Worm (Caenorhabditis elegans) whole organism, late embryonic: ENCODE measurements around the gene fem-3.

Experiments
- C08G9.2 ChIP-seq: sonication (generic microtip); optimal IDR thresholded peaks from 2 replicates; lab custom pipeline; 2016; ENCODE audit warnings: mild to moderate bottlenecking, missing genetic modification characterization, moderate library complexity, missing compliant biosample characterization
- F13H6.1 ChIP-seq: sonication (generic microtip); optimal IDR thresholded peaks from 2 replicates; lab custom pipeline; 2016; ENCODE audit warnings: missing genetic modification characterization, missing compliant biosample characterization
- Y22D7AL.16 ChIP-seq: sonication (generic microtip); optimal IDR thresholded peaks from 2 replicates; lab custom pipeline; 2016; ENCODE audit warnings: missing genetic modification characterization, missing compliant biosample characterization
- ceh-19 ChIP-seq: fragments of 200-800 bp; sonication (Bioruptor generic); optimal IDR thresholded peaks from 2 replicates; lab custom pipeline; 2018; ENCODE audit warnings: mild to moderate bottlenecking, missing genetic modification characterization, missing compliant biosample characterization
- ceh-2 ChIP-seq: sonication (generic microtip); optimal IDR thresholded peaks from 2 replicates; lab custom pipeline; 2016; ENCODE audit warnings: missing genotype, missing genetic modification characterization, missing compliant biosample characterization
- ceh-24 ChIP-seq: sonication (generic microtip); optimal IDR thresholded peaks from 2 replicates; lab custom pipeline; 2016; ENCODE audit warnings: mild to moderate bottlenecking, missing genetic modification characterization, missing compliant biosample characterization
- ceh-48 ChIP-seq: sonication (generic microtip); optimal IDR thresholded peaks from 2 replicates; lab custom pipeline; 2016; ENCODE audit warnings: missing genetic modification characterization, inconsistent platforms, missing compliant biosample characterization
- che-1 ChIP-seq: sonication (generic microtip); optimal IDR thresholded peaks from 2 replicates; lab custom pipeline; 2016; ENCODE audit warnings: mild to moderate bottlenecking, missing genetic modification characterization, missing compliant biosample characterization
- dmd-4 ChIP-seq: sonication (generic microtip); optimal IDR thresholded peaks from 2 replicates; lab custom pipeline; 2016; ENCODE audit warnings: borderline replicate concordance, missing genetic modification characterization, missing compliant biosample characterization
- dve-1 ChIP-seq: sonication (generic microtip); optimal IDR thresholded peaks from 2 replicates; lab custom pipeline; 2017; ENCODE audit warnings: antibody characterized with exemption, mild to moderate bottlenecking, missing genetic modification characterization, missing compliant biosample characterization
- elt-2 ChIP-seq: sonication (generic microtip); optimal IDR thresholded peaks from 2 replicates; lab custom pipeline; 2016; ENCODE audit warnings: missing genetic modification reagents, missing genetic modification characterization, missing compliant biosample characterization
- elt-4 ChIP-seq: sonication (generic microtip); optimal IDR thresholded peaks from 2 replicates; lab custom pipeline; 2016; ENCODE audit warnings: missing genetic modification characterization, missing compliant biosample characterization
- eyg-1 ChIP-seq: sonication (generic microtip); optimal IDR thresholded peaks from 2 replicates; lab custom pipeline; 2016; ENCODE audit warnings: missing genotype, missing genetic modification characterization, missing compliant biosample characterization
- fax-1 ChIP-seq: sonication (generic microtip); optimal IDR thresholded peaks from 2 replicates; lab custom pipeline; 2016; ENCODE audit warnings: missing genotype, missing genetic modification characterization, missing compliant biosample characterization
- hlh-8 ChIP-seq: sonication (generic microtip); optimal IDR thresholded peaks from 2 replicates; lab custom pipeline; 2016; ENCODE audit warnings: missing genotype, missing genetic modification characterization, missing compliant biosample characterization
- lim-6 ChIP-seq: sonication (generic microtip); optimal IDR thresholded peaks from 2 replicates; lab custom pipeline; 2016; ENCODE audit warnings: missing genetic modification characterization, missing compliant biosample characterization
- mec-3 ChIP-seq: sonication (generic microtip); optimal IDR thresholded peaks from 2 replicates; lab custom pipeline; 2016; ENCODE audit warnings: borderline replicate concordance, missing genetic modification characterization, missing compliant biosample characterization
- nhr-11 ChIP-seq: fragments of 150-350 bp; optimal IDR thresholded peaks from 2 replicates; lab custom pipeline; 2014; ENCODE audit warnings: missing biosample characterization, missing genetic modification characterization
- nhr-232 ChIP-seq: sonication (generic microtip); optimal IDR thresholded peaks from 2 replicates; lab custom pipeline; 2016; ENCODE audit warnings: missing genetic modification characterization, missing compliant biosample characterization
- npax-4 ChIP-seq: sonication (generic microtip); optimal IDR thresholded peaks from 2 replicates; lab custom pipeline; 2016; ENCODE audit warnings: missing genetic modification characterization, missing compliant biosample characterization
- odd-2 ChIP-seq: sonication (generic microtip); optimal IDR thresholded peaks from 2 replicates; lab custom pipeline; 2017; ENCODE audit warnings: antibody characterized with exemption, mild to moderate bottlenecking, missing genetic modification characterization, missing compliant biosample characterization
- pag-3 ChIP-seq: sonication (generic microtip); optimal IDR thresholded peaks from 2 replicates; lab custom pipeline; 2016; ENCODE audit warnings: missing compliant biosample characterization, missing genetic modification characterization, borderline replicate concordance
- pax-1 ChIP-seq: fragments of 150-350 bp; optimal IDR thresholded peaks from 2 replicates; lab custom pipeline; 2014; ENCODE audit warnings: missing biosample characterization, missing genetic modification characterization
- ref-2 ChIP-seq: sonication (generic microtip); optimal IDR thresholded peaks from 2 replicates; lab custom pipeline; 2016; ENCODE audit warnings: missing genetic modification characterization, missing compliant biosample characterization
- sdc-2 ChIP-seq: sonication (generic microtip); optimal IDR thresholded peaks from 2 replicates; lab custom pipeline; 2016; ENCODE audit warnings: missing genotype, missing genetic modification characterization, missing compliant biosample characterization
- sox-4 ChIP-seq: sonication (generic microtip); optimal IDR thresholded peaks from 2 replicates; lab custom pipeline; 2017; ENCODE audit warnings: mild to moderate bottlenecking, missing genetic modification characterization, inconsistent platforms, missing compliant biosample characterization
- syd-9 ChIP-seq: sonication (generic microtip); optimal IDR thresholded peaks from 2 replicates; lab custom pipeline; 2016; ENCODE audit warnings: mild to moderate bottlenecking, missing genetic modification characterization, moderate library complexity, missing compliant biosample characterization
- tbx-2 ChIP-seq: sonication (generic microtip); optimal IDR thresholded peaks from 2 replicates; lab custom pipeline; 2016; ENCODE audit warnings: missing genetic modification characterization, missing compliant biosample characterization
- unc-42 ChIP-seq: sonication (generic microtip); optimal IDR thresholded peaks from 2 replicates; lab custom pipeline; 2016; ENCODE audit warnings: missing genotype, missing genetic modification characterization, missing compliant biosample characterization
- unc-55 ChIP-seq: sonication (generic microtip); optimal IDR thresholded peaks from 2 replicates; lab custom pipeline; 2017; ENCODE audit warnings: missing biosample characterization, missing genetic modification reagents, missing genetic modification characterization

fem-3 gene

ce11 chrIV:9130605-9131004 is 25.8 kb downstream of the fem-3 start:
- TF ChIP-seq che-1 (tag; lab: Kevin White, UChicago): no peak
- no peak for TF ChIP-seq nhr-232
- no peak for TF ChIP-seq mec-3 (tag; lab: Kevin White, UChicago)
- TF ChIP-seq ceh-24 (tag; lab: Kevin White, UChicago): no peak
- no peak for TF ChIP-seq ceh-48 (tag; lab: Kevin White, UChicago)
- TF ChIP-seq Y22D7AL.16 (tag; lab: Kevin White, UChicago): no peak
- no peak for TF ChIP-seq nhr-11 (tag; lab: Kevin White, UChicago)
- TF ChIP-seq pag-3 (tag; lab: Kevin White, UChicago): no peak
- TF ChIP-seq ceh-19 (GFP tag; lab: Kevin White, UChicago): no peak
- no peak for TF ChIP-seq tbx-2 (tag; lab: Kevin White, UChicago)
- no peak for TF ChIP-seq elt-2
- TF ChIP-seq npax-4 (tag; lab: Kevin White, UChicago): no peak
- no peak for TF ChIP-seq C08G9.2 (tag; lab: Kevin White, UChicago)
- no peak for TF ChIP-seq odd-2 (tag; lab: Kevin White, UChicago)
- TF ChIP-seq lim-6: no peak
- no peak for TF ChIP-seq eyg-1
- TF ChIP-seq hlh-8 (tag; lab: Kevin White, UChicago): no peak
- TF ChIP-seq, all 69 proteins: peak for 0

- TF ChIP-seq ceh-48 (tag; lab: Kevin White, UChicago) (no peak), unc-42 (tag; lab: Kevin White, UChicago) (no peak), npax-4 (tag; lab: Kevin White, UChicago) (no peak), unc-55 (GFP tag; lab: Kevin White, UChicago) (no peak), elt-4 (no peak)
Observed at ce11 chrIV:9135377-9135776, 30.6 kb downstream of the fem-3 start, which contains the start of gene delm-1. Gene delm-1, minus strand, starts transcription at chrIV:9135477.

ce11 chrIV:9140172-9140805 is 35.5 kb downstream of the fem-3 start:
- no peak for TF ChIP-seq elt-2
- TF ChIP-seq C08G9.2 (tag; lab: Kevin White, UChicago): no peak
- TF ChIP-seq odd-2 (tag; lab: Kevin White, UChicago): no peak
- TF ChIP-seq eyg-1: no peak
- no peak for TF ChIP-seq F13H6.1 (tag; lab: Kevin White, UChicago)
- TF ChIP-seq syd-9: no peak
- no peak for TF ChIP-seq sox-4 (tag; lab: Kevin White, UChicago)
- no peak for TF ChIP-seq pag-3 (tag; lab: Kevin White, UChicago)

- TF ChIP-seq pax-1 (tag; lab: Kevin White, UChicago) (no peak), unc-42 (tag; lab: Kevin White, UChicago) (peak; percentile 29)
Observed at ce11 chrIV:9144405-9144804, 39.6 kb downstream of the fem-3 start, which contains the start of gene flp-1. Gene flp-1, plus strand, starts transcription at chrIV:9144705.

- TF ChIP-seq ref-2 (no peak), dve-1 (no peak), sox-4 (tag; lab: Kevin White, UChicago) (no peak), F13H6.1 (tag; lab: Kevin White, UChicago) (no peak), fax-1 (tag; lab: Kevin White, UChicago) (no peak), sdc-2 (tag; lab: Kevin White, UChicago) (no peak), dmd-4 (tag; lab: Kevin White, UChicago) (no peak), ceh-2 (tag; lab: Kevin White, UChicago) (no peak)
Observed at ce11 chrIV:9146111-9146510, 41.3 kb downstream of the fem-3 start, which contains the start of gene daf-10. Gene daf-10, minus strand, starts transcription at chrIV:9146211.
